Worm (Caenorhabditis elegans): ENCODE data around the gene unc-23.
"Not testable (repeated sequence)": the region's sequence is repeated elsewhere in the genome, so short reads cannot be mapped to it uniquely, and the experiment has no call there.

unc-23 gene

DNA sequence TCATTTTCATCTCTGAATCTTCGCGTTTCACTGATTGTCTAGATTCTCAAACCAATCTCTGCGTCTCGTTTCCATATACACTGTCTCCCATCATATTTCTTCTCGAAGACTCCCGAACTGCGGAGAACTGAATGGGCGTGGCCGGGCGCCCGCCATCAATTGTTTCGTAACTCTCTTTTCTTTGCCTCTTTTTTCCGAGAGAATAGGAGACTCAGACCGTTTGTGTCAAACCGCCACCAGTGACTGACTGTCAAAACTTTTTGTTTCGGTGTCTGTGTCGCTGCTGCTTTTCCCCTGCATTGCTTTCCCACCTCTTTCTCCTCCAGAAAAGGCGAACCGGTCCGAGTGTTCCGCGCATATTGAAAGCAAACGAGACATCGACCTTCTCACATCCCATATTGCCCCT is at the start of gene unc-23:
Gene unc-23 (plus strand): TSS at position 176 of the 406 bp plus-strand sequence.
- TF ChIP-seq unc-62 (GFP tag; optimal IDR thresholded peaks at IDR 0.05): no peak

DNA sequence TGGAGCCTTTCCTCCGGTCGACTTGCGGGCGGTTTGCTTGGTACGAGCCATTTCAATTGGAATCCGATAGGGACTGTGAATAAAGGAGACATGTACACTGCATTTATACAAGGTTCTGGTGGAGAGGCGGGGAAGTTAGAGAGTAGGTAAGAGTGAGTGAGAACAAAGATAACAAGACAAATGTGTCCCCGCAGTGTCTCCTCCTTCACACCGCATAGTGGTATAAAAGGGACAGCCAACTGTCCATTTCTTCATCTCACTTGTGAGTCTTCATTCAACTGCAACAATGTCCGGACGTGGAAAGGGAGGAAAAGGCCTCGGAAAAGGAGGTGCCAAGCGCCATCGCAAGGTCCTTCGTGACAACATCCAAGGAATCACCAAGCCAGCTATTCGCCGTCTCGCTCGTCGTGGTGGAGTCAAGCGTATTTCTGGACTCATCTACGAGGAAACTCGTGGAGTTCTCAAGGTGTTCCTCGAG is 38.2 kb upstream of the unc-23 start, which contains the start of the genes his-17 and his-18:
Gene his-17 (minus strand): TSS at position 51 of the 478 bp plus-strand sequence.
Gene his-18 (plus strand): TSS at position 287 of the 478 bp plus-strand sequence.
- not testable (repeated sequence) for TF ChIP-seq unc-62 (GFP tag; optimal IDR thresholded peaks at IDR 0.05)

DNA sequence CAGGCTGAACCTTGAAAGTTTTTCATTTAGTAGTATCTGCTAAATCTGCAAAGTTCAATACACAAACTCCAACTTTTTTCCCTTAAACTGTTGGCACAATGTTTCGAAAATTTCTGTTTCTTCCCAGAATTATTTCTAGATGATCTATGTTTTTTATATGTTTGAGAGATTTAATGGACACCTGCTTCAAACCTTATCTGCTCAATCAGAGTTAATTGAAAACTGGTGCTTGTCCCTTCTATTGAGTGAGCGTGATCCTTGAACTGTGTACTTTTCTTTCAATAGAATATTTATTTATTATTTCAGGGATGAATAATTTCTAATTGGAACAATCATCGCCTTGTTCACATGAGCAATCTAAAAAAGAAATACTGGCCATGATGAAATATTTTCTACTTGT is 37.4 kb upstream of the unc-23 start, which contains the start of gene frpr-13:
Gene frpr-13 (plus strand): TSS at position 301 of the 400 bp plus-strand sequence.
- no peak for TF ChIP-seq unc-62 (GFP tag; optimal IDR thresholded peaks at IDR 0.05)

DNA sequence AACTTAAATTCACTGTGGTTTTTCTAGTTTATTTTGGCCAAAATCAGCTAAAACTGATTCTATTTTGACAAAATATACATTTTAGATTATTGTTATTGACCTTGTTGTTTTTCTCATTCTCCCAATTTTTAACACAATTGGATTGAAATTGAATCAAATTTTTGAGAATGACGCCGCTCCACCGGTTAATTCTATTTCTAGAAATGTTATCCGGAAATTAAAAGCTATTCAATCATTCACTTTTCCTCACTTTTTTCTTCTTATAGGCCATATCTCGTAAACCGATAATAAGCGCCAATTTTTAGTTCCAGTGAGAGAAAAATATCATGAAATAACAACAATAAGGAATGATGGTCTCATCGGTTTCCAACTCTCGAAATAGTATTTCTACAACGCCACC is 33.5 kb upstream of the unc-23 start, which contains the start of gene frpr-12:
Gene frpr-12 (plus strand): TSS at position 301 of the 400 bp plus-strand sequence.
- TF ChIP-seq unc-62 (GFP tag; optimal IDR thresholded peaks at IDR 0.05): no peak

DNA sequence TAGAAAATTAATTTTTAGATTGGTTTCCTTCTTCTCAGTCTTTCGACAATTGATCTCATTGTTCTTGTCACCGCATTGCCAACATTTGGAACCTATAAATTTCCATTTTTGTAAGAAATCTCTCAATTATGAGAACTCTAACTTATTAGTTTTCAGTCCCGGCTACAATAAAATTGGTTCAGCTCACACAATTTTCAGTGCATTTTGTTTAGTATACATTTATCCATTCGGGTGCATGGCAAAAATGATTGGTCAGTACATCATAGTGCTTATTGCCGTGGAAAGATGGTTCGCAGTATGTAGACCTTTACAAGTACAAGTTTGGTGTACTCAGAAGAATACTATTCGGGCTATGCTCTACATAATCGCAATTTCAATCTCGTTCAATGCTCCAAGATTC is 32.2 kb upstream of the unc-23 start:
- no peak for TF ChIP-seq unc-62 (GFP tag; optimal IDR thresholded peaks at IDR 0.05)

DNA sequence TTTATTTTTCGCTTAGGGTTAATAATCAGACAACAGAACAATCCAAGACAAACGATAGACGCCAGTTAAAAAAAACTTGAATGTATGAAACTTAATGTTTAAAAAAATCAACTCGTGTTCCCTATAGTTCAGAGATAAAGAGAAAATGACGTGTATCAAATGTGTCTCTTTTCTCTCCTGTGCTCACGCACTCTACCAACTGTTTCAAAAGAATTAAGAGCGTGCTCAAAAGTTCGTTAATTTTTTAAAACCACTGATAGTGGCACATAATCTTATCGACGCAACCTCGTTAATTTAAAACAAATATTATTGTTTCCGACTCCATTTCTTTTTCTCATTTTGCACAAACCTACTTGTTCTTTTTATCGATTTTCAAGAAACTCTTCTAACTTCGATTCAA is 30.5 kb upstream of the unc-23 start:
- no peak for TF ChIP-seq unc-62 (GFP tag; optimal IDR thresholded peaks at IDR 0.05)

DNA sequence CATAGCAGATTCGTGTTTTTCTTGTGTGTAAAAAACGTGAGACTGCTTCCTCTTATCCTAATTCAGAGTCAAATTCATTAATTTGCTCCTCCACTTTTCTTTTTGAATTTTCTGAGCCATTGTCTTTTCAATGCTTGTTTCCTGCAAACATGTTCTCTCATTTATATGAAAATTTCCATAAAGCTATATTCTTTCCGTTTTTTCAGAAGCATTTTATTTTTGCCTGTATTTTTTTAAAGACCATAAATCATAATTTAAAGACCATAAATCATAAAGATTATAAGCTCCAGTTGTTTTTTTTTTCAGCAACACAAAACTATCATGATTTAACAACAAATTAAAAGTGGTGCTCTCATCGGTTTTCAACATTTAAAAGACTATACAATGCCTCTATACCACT is 29.3 kb upstream of the unc-23 start, which contains the start of gene frpr-11:
Gene frpr-11 (plus strand): TSS at position 301 of the 400 bp plus-strand sequence.
- no peak for TF ChIP-seq unc-62 (GFP tag; optimal IDR thresholded peaks at IDR 0.05)

DNA sequence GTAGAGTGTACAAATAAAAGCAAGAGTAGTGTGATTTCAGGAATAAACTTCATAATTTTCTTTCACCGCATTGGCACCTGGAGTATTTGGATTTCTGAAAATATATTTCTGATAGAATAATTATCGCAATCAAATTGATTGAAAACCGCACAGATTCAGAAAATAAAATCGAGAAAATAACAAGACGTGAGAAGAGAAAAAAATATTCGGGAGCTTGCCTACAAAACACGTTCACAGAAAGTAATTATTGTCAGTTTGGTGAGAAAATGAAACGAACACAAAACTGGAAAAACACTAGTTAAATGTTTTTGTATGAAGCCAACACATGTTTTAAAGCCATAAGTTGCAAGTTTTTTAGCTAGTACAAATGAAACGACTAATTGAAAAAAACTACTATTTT is 22.2 kb upstream of the unc-23 start, which contains the start of gene mod-1:
Gene mod-1 (minus strand): TSS at position 101 of the 400 bp plus-strand sequence.
- no peak for TF ChIP-seq unc-62 (GFP tag; optimal IDR thresholded peaks at IDR 0.05)

DNA sequence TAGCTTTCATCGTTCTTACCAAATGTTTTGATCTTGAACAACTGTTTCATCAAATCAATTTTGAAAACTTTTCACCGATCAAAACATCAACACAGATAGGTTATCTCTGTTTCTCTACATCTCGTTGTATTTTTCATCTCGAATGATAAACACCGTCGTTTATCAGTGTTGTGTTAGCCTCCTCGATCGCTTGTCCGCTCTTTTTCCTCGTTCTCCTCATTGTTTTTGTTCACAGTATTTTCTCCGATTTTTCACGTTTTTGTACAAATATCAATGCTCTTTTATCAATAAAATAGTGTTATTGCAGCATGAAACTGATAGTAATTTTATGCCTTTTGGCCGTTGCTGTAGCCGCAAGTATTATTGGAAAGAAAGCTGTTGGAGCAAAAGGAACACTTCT is 13.4 kb upstream of the unc-23 start, which contains the start of gene ttr-47:
Gene ttr-47 (plus strand): TSS at position 308 of the 400 bp plus-strand sequence.
- no peak for TF ChIP-seq unc-62 (GFP tag; optimal IDR thresholded peaks at IDR 0.05)

DNA sequence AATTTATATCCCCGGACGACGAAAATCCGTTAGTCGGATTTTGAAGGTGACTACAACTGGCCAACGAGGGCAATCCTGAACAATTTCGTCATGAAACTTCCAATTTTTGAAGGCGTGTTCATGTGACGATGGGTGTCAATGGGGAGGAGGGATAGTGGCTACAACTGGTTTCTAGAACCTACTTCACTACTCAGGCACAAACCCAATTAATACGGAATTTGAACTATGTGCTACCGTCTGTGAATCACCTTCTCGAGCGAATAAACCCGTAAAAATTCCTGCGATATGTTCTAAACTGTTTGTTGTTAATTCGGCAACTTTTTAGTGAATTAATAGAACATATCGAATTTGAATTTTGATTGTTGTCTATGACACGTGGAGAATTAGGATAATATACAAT is 8.4 kb upstream of the unc-23 start:
- TF ChIP-seq unc-62 (GFP tag; optimal IDR thresholded peaks at IDR 0.05): no peak

DNA sequence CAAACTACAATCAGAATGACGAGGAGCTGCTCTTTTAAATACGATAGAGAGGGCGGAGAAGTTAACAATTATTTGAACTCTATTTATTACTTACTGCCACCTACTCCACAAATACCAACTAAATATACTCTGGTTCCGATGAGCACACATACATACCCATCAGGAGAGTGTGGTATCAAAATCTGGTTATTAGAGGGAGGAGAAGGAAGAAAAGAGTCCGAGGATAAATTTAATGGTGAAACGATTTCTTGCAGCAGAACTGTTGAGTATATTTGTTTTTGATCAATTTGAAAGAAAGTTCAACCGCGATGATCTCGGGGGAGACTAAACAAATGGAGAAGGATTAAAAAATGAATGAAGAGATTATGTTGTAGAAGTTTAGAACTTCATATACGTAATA is 7.2 kb upstream of the unc-23 start, which contains the start of gene H14N18.4:
Gene H14N18.4 (minus strand): TSS at position 12 of the 400 bp plus-strand sequence.
- no peak for TF ChIP-seq unc-62 (GFP tag; optimal IDR thresholded peaks at IDR 0.05)

DNA sequence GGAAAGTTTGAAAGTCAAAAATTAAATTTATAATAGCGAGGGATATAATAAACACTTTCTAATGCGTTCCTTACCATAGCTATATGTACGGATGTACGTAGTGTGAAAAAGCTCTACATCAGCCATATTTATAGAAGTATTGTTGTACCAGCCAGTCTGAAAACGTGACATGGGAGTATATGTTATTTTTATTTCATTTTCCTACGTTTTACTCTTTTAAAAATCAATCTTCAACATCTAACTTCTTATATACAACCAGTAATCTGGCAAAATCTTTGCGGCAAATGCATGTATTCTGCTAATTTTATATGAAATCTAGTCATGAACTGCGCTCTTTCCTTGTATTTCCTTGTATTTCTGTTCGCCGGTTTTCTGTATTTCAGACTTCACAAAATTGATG is 3.8 kb upstream of the unc-23 start, which contains the start of gene H14N18.2:
Gene H14N18.2 (plus strand): TSS at position 301 of the 400 bp plus-strand sequence.
- TF ChIP-seq unc-62 (GFP tag; optimal IDR thresholded peaks at IDR 0.05): no peak

DNA sequence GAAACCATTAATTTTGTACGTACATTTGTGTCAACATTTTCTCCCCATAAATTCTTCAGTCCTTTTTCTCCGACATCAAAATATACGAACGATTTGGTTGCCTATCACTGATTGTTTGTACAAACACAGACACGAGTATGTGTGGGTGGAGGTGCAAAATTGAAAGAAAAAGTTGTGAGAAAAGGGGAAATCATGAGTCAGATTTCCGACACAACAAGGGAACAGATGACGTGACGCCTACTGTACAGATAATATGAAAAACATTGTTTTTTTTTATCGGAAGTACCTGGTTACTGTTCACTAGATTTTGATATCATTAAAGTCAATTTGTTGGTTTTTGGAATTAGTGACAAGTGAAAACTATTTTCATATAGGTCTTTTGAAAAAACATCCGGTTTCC is 1.9 kb upstream of the unc-23 start:
- TF ChIP-seq unc-62 (GFP tag; optimal IDR thresholded peaks at IDR 0.05): no peak

DNA sequence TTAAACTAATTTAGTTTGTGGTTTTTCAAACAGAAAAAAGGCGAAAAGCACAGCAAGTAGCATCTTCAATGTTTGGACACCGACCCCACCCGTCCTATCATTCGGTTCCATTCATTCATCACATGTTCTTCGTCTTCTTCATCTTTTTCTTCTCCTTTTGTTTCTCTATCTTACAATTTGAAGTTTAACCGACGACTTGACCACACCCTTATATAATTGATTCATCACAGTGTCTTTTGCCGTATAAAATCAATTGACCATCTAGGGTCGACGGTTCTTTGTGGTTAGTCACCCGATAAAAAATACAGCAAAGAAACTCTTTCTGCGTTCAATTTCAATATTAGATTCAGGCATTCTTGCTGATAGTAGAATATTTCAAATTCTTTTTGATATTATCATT is 1.1 kb upstream of the unc-23 start:
- TF ChIP-seq unc-62 (GFP tag; optimal IDR thresholded peaks at IDR 0.05): no peak

DNA sequence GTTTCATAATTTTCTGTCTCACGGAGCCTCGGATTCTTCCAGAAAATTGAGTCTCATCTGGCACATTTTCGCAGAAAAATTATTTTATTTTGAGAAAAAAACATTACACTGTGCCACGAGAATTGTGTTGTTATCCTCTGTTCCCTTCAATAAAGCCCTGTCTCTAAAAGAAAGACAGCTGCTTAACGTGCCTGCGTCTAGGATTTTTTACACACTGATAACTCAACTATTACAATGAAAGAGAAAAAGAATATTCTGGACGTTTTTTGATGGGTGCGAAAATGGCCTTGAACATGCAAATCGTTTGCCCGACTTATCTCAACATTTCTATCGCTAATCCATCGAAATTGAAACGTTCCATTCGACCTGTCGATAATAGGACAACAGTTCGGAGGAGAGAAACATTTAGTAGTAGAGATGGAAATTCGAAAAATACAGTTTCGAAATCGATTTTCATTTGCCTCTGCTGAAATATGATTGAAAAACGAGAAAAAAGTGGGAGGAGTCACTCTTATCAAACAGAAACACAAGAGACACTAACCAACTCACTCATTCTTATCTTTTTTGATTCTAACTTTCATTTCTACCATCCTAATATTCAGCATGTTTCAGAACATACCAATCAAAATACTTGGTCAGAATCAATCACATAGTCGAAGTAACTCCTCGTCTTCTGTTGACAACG is 774 bp downstream of the unc-23 start:
- TF ChIP-seq unc-62 (GFP tag; optimal IDR thresholded peaks at IDR 0.05): no peak

DNA sequence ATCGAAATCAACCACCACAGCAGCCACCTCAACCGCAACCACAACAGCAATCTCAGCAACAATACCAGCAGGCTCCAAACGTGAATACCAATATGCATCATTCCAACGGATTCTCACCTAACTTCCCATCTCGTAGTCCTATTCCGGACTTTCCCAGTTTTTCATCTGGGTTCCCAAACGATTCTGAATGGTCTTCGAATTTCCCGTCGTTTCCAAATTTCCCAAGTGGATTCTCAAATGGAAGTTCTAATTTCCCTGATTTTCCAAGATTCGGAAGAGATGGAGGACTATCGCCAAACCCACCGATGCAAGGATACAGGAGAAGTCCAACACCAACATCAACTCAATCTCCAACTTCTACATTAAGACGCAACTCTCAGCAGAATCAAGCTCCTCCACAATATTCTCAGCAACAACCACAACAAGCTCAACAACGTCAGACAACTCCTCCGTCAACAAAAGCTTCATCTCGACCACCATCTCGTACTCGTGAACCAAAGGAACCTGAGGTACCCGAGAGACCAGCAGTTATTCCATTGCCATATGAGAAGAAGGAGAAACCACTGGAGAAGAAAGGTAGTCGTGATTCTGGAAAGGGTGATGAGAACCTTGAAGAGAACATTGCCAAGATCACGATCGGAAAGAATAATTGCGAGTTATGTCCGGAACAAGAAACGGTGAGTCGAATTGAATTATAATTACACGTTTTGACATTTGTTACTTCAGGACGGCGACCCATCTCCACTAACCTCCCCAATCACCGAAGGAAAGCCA is 1.5 kb downstream of the unc-23 start:
- TF ChIP-seq unc-62 (GFP tag; optimal IDR thresholded peaks at IDR 0.05): no peak
